Worm (Caenorhabditis elegans) whole organism, late embryonic: Measurements from ENCODE around the gene B0303.4.
A peak's percentile ranks its signal among the peaks of the same experiment; 100 is the strongest.

ENCODE experiments used
- C08G9.2 ChIP-seq: sonication (generic microtip); optimal IDR thresholded peaks from 2 replicates; lab custom pipeline; 2016; ENCODE audit warnings: mild to moderate bottlenecking, missing genetic modification characterization, moderate library complexity, missing compliant biosample characterization
- C38D4.7 ChIP-seq: fragments of 200-800 bp; sonication (Bioruptor generic); optimal IDR thresholded peaks from 2 replicates; lab custom pipeline; 2018; ENCODE audit warnings: mild to moderate bottlenecking, missing genetic modification characterization, moderate library complexity, missing compliant biosample characterization
- K02D7.2 ChIP-seq: sonication (generic microtip); optimal IDR thresholded peaks from 2 replicates; lab custom pipeline; 2017; ENCODE audit warnings: mild to moderate bottlenecking, missing genetic modification characterization, missing compliant biosample characterization
- K09A11.1 ChIP-seq: sonication (generic microtip); optimal IDR thresholded peaks from 2 replicates; lab custom pipeline; 2017; ENCODE audit warnings: antibody characterized with exemption, mild to moderate bottlenecking, missing genetic modification characterization, missing compliant biosample characterization; ENCODE audit not compliant: insufficient read depth
- T23F11.4 ChIP-seq: fragments of 200-800 bp; sonication (Bioruptor generic); optimal IDR thresholded peaks from 2 replicates; lab custom pipeline; 2018; ENCODE audit warnings: mild to moderate bottlenecking, missing genetic modification characterization, missing compliant biosample characterization
- Y22D7AL.16 ChIP-seq: sonication (generic microtip); optimal IDR thresholded peaks from 2 replicates; lab custom pipeline; 2016; ENCODE audit warnings: missing genetic modification characterization, missing compliant biosample characterization
- ahr-1 ChIP-seq: sonication (generic microtip); optimal IDR thresholded peaks from 2 replicates; lab custom pipeline; 2016; ENCODE audit warnings: missing genetic modification characterization, missing compliant biosample characterization
- ama-1 ChIP-seq: fragments of 150-350 bp; optimal IDR thresholded peaks from 2 replicates; lab custom pipeline; 2014
- ceh-14 ChIP-seq: sonication (generic microtip); optimal IDR thresholded peaks from 2 replicates; lab custom pipeline; 2016; ENCODE audit warnings: missing genotype, missing genetic modification characterization, missing compliant biosample characterization
- ceh-18 ChIP-seq: sonication (generic microtip); optimal IDR thresholded peaks from 2 replicates; lab custom pipeline; 2016; ENCODE audit warnings: missing genetic modification characterization, missing compliant biosample characterization
- ceh-19 ChIP-seq: fragments of 200-800 bp; sonication (Bioruptor generic); optimal IDR thresholded peaks from 2 replicates; lab custom pipeline; 2018; ENCODE audit warnings: mild to moderate bottlenecking, missing genetic modification characterization, missing compliant biosample characterization
- ceh-22 ChIP-seq: sonication (generic microtip); optimal IDR thresholded peaks from 2 replicates; lab custom pipeline; 2017; ENCODE audit warnings: missing biosample characterization, missing genetic modification characterization
- ceh-30 ChIP-seq: fragments of 150-350 bp; optimal IDR thresholded peaks from 2 replicates; lab custom pipeline; 2014; ENCODE audit warnings: missing biosample characterization, missing genetic modification characterization
- ceh-31 ChIP-seq: sonication (generic microtip); optimal IDR thresholded peaks from 2 replicates; lab custom pipeline; 2016; ENCODE audit warnings: missing genetic modification characterization, missing compliant biosample characterization
- ceh-45 ChIP-seq: fragments of 200-800 bp; sonication (Bioruptor generic); IDR thresholded peaks from 2 replicates; pipeline ENCODE4 v1.3.6; 2022; ENCODE audit warnings: missing genetic modification reagents, missing genetic modification characterization, missing compliant biosample characterization
- ceh-48 ChIP-seq: sonication (generic microtip); optimal IDR thresholded peaks from 2 replicates; lab custom pipeline; 2016; ENCODE audit warnings: missing genetic modification characterization, inconsistent platforms, missing compliant biosample characterization
- ceh-6 ChIP-seq: fragments of 200-800 bp; sonication (Bioruptor generic); optimal IDR thresholded peaks from 2 replicates; lab custom pipeline; 2018; ENCODE audit warnings: mild to moderate bottlenecking, missing genetic modification characterization, missing compliant biosample characterization
- ceh-9 ChIP-seq: sonication (generic microtip); optimal IDR thresholded peaks from 2 replicates; lab custom pipeline; 2016; ENCODE audit warnings: mild to moderate bottlenecking, missing genetic modification characterization, inconsistent platforms, missing compliant biosample characterization
- che-1 ChIP-seq: sonication (generic microtip); optimal IDR thresholded peaks from 2 replicates; lab custom pipeline; 2016; ENCODE audit warnings: mild to moderate bottlenecking, missing genetic modification characterization, missing compliant biosample characterization
- dmd-4 ChIP-seq: sonication (generic microtip); optimal IDR thresholded peaks from 2 replicates; lab custom pipeline; 2016; ENCODE audit warnings: borderline replicate concordance, missing genetic modification characterization, missing compliant biosample characterization
- dve-1 ChIP-seq: sonication (generic microtip); optimal IDR thresholded peaks from 2 replicates; lab custom pipeline; 2017; ENCODE audit warnings: antibody characterized with exemption, mild to moderate bottlenecking, missing genetic modification characterization, missing compliant biosample characterization
- elt-2 ChIP-seq: sonication (generic microtip); optimal IDR thresholded peaks from 2 replicates; lab custom pipeline; 2016; ENCODE audit warnings: missing genetic modification reagents, missing genetic modification characterization, missing compliant biosample characterization
- ets-4 ChIP-seq: sonication (generic microtip); optimal IDR thresholded peaks from 2 replicates; lab custom pipeline; 2016; ENCODE audit warnings: missing genetic modification characterization, missing compliant biosample characterization
- fkh-10 ChIP-seq: fragments of 150-350 bp; optimal IDR thresholded peaks from 2 replicates; lab custom pipeline; 2014; ENCODE audit warnings: missing biosample characterization, missing genetic modification reagents, missing genetic modification characterization
- fkh-6 ChIP-seq: sonication (generic microtip); optimal IDR thresholded peaks from 2 replicates; lab custom pipeline; 2016; ENCODE audit warnings: missing genetic modification characterization, missing compliant biosample characterization
- gmeb-2 ChIP-seq: sonication (generic microtip); optimal IDR thresholded peaks from 2 replicates; lab custom pipeline; 2016; ENCODE audit warnings: missing genetic modification characterization, inconsistent platforms, missing compliant biosample characterization
- hlh-15 ChIP-seq: sonication (generic microtip); optimal IDR thresholded peaks from 2 replicates; lab custom pipeline; 2016; ENCODE audit warnings: missing genetic modification characterization, missing compliant biosample characterization
- hlh-30 ChIP-seq: sonication (generic microtip); optimal IDR thresholded peaks from 2 replicates; lab custom pipeline; 2017; ENCODE audit warnings: antibody characterized with exemption, missing genetic modification characterization, missing compliant biosample characterization; ENCODE audit not compliant: insufficient read depth
- hlh-6 ChIP-seq: sonication (generic microtip); optimal IDR thresholded peaks from 2 replicates; lab custom pipeline; 2016; ENCODE audit warnings: missing genotype, missing genetic modification characterization, missing compliant biosample characterization
- lin-11 ChIP-seq: fragments of 200-800 bp; sonication (Bioruptor generic); optimal IDR thresholded peaks from 2 replicates; lab custom pipeline; 2018; ENCODE audit warnings: mild to moderate bottlenecking, missing genetic modification characterization, missing compliant biosample characterization
- madf-2 ChIP-seq: sonication (generic microtip); optimal IDR thresholded peaks from 2 replicates; lab custom pipeline; 2017; ENCODE audit warnings: missing genetic modification characterization, missing compliant biosample characterization
- mec-3 ChIP-seq: sonication (generic microtip); optimal IDR thresholded peaks from 2 replicates; lab custom pipeline; 2016; ENCODE audit warnings: borderline replicate concordance, missing genetic modification characterization, missing compliant biosample characterization
- nfya-1 ChIP-seq: sonication (generic microtip); optimal IDR thresholded peaks from 2 replicates; lab custom pipeline; 2017; ENCODE audit warnings: missing genetic modification characterization, mild to moderate bottlenecking, missing compliant biosample characterization, antibody characterized with exemption, moderate library complexity
- nhr-232 ChIP-seq: sonication (generic microtip); optimal IDR thresholded peaks from 2 replicates; lab custom pipeline; 2016; ENCODE audit warnings: missing genetic modification characterization, missing compliant biosample characterization
- npax-4 ChIP-seq: sonication (generic microtip); optimal IDR thresholded peaks from 2 replicates; lab custom pipeline; 2016; ENCODE audit warnings: missing genetic modification characterization, missing compliant biosample characterization
- odd-2 ChIP-seq: sonication (generic microtip); optimal IDR thresholded peaks from 2 replicates; lab custom pipeline; 2017; ENCODE audit warnings: antibody characterized with exemption, mild to moderate bottlenecking, missing genetic modification characterization, missing compliant biosample characterization
- pat-9 ChIP-seq: fragments of 200-800 bp; sonication (Bioruptor generic); optimal IDR thresholded peaks from 2 replicates; lab custom pipeline; 2018; ENCODE audit warnings: mild to moderate bottlenecking, missing genetic modification characterization, moderate library complexity, missing compliant biosample characterization
- tbx-2 ChIP-seq: sonication (generic microtip); optimal IDR thresholded peaks from 2 replicates; lab custom pipeline; 2016; ENCODE audit warnings: missing genetic modification characterization, missing compliant biosample characterization
- tbx-7 ChIP-seq: sonication (generic microtip); optimal IDR thresholded peaks from 2 replicates; lab custom pipeline; 2016; ENCODE audit warnings: missing genotype, missing genetic modification characterization, missing compliant biosample characterization
- ttx-3 ChIP-seq: sonication (generic microtip); optimal IDR thresholded peaks from 2 replicates; lab custom pipeline; 2016; ENCODE audit warnings: missing genetic modification reagents, missing genetic modification characterization, missing compliant biosample characterization
- unc-3 ChIP-seq, 2 experiments: fragments of 200-800 bp in 1 of 2; sonication (Bioruptor generic) in 1 of 2; sonication (generic microtip) in 1 of 2; conservative IDR thresholded peaks in 1 of 2; optimal IDR thresholded peaks in 1 of 2; 2 replicates each; pipeline versions ENCODE4 v1.3.6 to Lab custom; 2016 to 2022; ENCODE audit warnings: missing compliant biosample characterization in 2 of 2, missing genetic modification characterization in 2 of 2, missing genetic modification reagents in 1 of 2
- unc-42 ChIP-seq: sonication (generic microtip); optimal IDR thresholded peaks from 2 replicates; lab custom pipeline; 2016; ENCODE audit warnings: missing genotype, missing genetic modification characterization, missing compliant biosample characterization
- unc-55 ChIP-seq: sonication (generic microtip); optimal IDR thresholded peaks from 2 replicates; lab custom pipeline; 2017; ENCODE audit warnings: missing biosample characterization, missing genetic modification reagents, missing genetic modification characterization

The B0303.4 gene

DNA sequence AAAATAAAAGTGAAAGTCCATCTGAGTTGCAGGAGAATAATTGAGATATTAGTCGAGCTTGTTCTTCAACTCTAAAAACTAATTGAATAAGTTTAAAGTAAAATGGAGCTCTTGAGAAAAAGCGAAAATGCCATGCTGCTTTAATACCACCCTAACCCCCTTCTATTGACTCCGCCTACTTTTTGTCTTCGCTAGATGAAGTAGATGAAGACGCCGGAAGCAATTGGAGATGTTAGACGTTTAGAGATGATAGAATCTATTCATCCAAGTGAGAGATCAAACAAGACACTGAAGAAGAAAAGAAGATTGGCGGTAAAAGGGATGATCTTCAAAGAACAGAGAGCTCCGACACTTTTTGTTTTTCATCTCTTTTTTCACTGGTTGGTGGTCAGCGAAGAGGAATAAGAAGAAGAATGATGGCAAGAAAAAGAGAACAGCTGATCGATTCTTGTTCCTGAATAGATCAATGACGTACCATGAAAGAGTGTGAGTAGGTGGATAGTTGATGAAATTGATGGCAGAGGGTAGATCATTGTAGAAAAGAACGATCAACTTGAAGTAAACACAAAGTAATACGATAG lies 35.2 kb upstream of the B0303.4 start:
- TF ChIP-seq lin-11 (tag; lab: Kevin White, UChicago) (no peak), ceh-45 (GFP tag; lab: Robert Waterston, UW) (no peak), che-1 (no peak), C38D4.7 (GFP tag; lab: Kevin White, UChicago) (no peak), ets-4 (tag; lab: Kevin White, UChicago) (no peak), T23F11.4 (no peak)

DNA sequence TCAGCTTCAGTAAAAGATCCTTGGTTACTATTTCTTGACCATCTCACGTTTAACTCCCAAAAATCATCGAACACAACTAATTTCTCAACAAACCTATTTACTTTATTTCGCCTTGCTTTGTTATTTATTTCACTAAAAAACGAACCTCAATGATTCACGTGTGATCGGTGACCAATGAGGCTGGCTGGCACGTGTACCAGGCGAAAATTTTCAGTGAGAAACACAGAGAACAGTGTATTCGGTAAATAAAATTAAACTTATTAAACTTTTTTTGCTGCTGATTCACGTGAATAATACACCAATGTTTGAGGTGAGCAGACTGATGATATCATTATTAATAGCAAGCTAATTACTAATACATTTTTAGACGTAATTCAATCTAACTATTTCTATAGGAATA lies 34.2 kb upstream of the B0303.4 start:
- TF ChIP-seq ets-4 (tag; lab: Kevin White, UChicago): no peak
- TF ChIP-seq ceh-22 (tag; lab: Kevin White, UChicago): no peak
- TF ChIP-seq ceh-9 (tag; lab: Kevin White, UChicago): no peak
- no peak for TF ChIP-seq dmd-4
- no peak for TF ChIP-seq mec-3

DNA sequence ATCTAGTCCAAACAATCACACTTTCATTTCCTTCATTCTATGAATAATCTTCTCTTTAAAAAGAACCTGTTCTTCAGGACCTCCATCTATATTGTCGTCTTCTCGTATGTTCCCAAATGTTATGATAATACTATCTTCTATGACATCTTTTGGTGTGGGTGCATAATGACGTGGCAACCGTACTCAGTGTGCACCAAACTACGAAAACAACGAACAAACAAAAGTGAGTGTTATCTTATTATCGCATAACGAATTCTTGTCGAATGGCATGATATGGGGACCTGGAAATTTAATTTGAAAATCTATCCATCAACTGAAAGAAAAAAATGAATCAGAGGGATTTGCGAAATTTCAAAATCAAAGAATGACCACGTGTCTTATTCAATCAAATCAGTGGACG lies 33.6 kb upstream of the B0303.4 start:
- TF ChIP-seq gmeb-2 (tag; lab: Kevin White, UChicago) (no peak), elt-2 (peak; percentile 67), nhr-232 (tag; lab: Kevin White, UChicago) (no peak)
- TF ChIP-seq, all 69 proteins: peak for 1

DNA sequence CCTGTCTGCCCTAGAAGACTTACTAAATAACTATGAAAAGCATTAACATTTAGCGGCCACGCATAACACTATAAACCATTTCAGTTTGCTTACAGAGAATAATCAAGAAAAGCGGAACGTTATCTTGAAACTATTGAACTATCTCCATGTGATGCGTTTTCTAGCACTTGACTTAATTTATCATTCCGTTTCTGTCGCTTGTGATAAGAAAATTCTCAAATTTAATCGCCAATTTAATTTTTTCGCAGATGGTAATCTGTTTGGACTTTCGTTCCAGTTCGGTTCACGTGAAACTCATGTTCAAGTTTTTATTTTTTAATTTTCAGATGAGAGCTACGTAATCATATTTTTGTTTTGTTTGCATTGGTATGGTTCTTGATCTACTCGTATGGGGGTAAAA lies 32.7 kb upstream of the B0303.4 start:
- TF ChIP-seq elt-2: peak; percentile 81
- no peak for TF ChIP-seq npax-4 (tag; lab: Kevin White, UChicago)
- TF ChIP-seq ceh-6 (GFP tag; lab: Kevin White, UChicago): no peak
- TF ChIP-seq ceh-19: no peak

DNA sequence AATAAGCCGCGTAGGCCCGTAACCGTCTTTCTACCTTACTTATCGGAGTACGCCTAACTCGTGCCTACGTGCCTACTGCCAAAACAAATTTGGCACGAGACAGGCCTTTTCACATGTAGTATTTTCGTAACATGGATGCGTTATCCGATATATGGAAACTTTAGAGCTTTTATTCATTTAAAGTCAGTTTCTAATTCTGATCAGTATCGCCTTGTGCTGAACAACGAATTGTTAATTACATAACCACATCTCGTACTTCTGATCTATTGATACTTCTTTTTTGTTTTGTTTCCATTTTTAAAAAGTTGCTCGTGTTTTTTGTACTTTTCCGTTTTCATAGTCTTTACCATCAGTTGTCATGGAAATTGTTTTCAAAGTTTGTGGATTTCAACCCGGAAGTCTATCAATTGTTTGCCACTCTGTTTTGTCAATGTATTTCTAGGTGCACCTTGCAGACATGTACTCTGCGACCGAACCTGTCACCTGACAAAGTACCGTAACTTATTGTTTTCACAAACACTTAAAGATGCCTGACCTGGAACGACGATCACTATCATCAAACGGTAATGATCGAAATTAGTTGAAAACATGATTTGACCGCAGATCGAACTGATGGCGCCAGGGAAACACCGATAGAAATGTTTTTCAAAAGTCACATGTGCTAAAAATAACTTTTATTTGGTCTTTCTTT lies 31.8 kb upstream of the B0303.4 start:
- no peak for TF ChIP-seq K02D7.2 (tag; lab: Kevin White, UChicago)
- no peak for TF ChIP-seq tbx-7 (tag; lab: Kevin White, UChicago)
- TF ChIP-seq dve-1 (tag; lab: Kevin White, UChicago): no peak
- no peak for TF ChIP-seq pat-9 (tag; lab: Kevin White, UChicago)
- TF ChIP-seq K09A11.1: no peak
- TF ChIP-seq C08G9.2: no peak
- no peak for TF ChIP-seq hlh-15 (tag; lab: Kevin White, UChicago)
- no peak for TF ChIP-seq ceh-30
- no peak for TF ChIP-seq hlh-30 (tag; lab: Kevin White, UChicago)
- TF ChIP-seq Y22D7AL.16 (tag; lab: Kevin White, UChicago): no peak
- TF ChIP-seq ceh-48 (tag; lab: Kevin White, UChicago): no peak
- no peak for TF ChIP-seq fkh-6
- no peak for TF ChIP-seq nfya-1 (tag; lab: Kevin White, UChicago)
- TF ChIP-seq hlh-6 (tag; lab: Kevin White, UChicago): no peak
- TF ChIP-seq ceh-31 (tag; lab: Kevin White, UChicago): no peak
- no peak for TF ChIP-seq fkh-10 (GFP tag; lab: Kevin White, UChicago)

DNA sequence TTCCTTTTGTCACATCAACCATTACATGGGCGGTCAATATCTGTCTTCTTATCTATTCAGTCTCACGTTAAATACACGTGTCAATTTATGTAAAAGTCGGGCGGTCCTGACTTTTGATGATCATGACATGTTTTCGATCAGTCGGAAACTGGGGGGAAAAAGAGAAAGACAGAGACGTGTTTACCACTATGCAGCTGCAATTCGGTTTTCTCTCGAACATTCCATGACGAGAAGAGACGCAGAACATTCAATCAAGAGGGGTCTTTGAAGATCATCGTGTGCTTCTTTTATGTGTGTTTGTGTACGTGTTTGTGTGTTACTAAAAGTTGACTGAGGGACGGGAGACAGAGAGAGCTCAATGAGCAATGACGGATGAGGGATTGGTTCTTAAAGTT lies 31.3 kb upstream of the B0303.4 start:
- TF ChIP-seq unc-42 (tag; lab: Kevin White, UChicago) (no peak), ama-1 (lab: Kevin White, UChicago) (no peak), dve-1 (tag; lab: Kevin White, UChicago) (peak; percentile 62), ahr-1 (tag; lab: Kevin White, UChicago) (no peak), odd-2 (tag; lab: Kevin White, UChicago) (no peak), unc-3 (GFP tag; conservative IDR thresholded peaks at IDR 0.05; lab: Robert Waterston, UW) (no peak), unc-3 (tag; optimal IDR thresholded peaks at IDR 0.05; lab: Kevin White, UChicago) (no peak), madf-2 (tag; lab: Kevin White, UChicago) (no peak), ceh-18 (tag; lab: Kevin White, UChicago) (peak; percentile 96), C08G9.2 (no peak), ceh-14 (tag; lab: Kevin White, UChicago) (no peak), tbx-2 (peak; percentile 78), nfya-1 (tag; lab: Kevin White, UChicago) (peak; percentile 58), unc-55 (GFP tag; lab: Kevin White, UChicago) (peak; percentile 94), ttx-3 (no peak), fkh-6 (no peak)
